Worm (Caenorhabditis elegans): ENCODE results near the gene nhr-12.

- TF ChIP-seq C34F6.9 (tag; optimal IDR thresholded peaks at IDR 0.05) (no peak), nhr-23 (tag; optimal IDR thresholded peaks at IDR 0.05) (no peak), nhr-12 (tag; optimal IDR thresholded peaks at IDR 0.05) (no peak)
Measured at ce11 chrV:10058748-10059147, 25.1 kb downstream of the nhr-12 start.

All from whole organism, L2 larva.